Worm (Caenorhabditis elegans): ENCODE measurements around the gene K08D9.9.

DNA sequence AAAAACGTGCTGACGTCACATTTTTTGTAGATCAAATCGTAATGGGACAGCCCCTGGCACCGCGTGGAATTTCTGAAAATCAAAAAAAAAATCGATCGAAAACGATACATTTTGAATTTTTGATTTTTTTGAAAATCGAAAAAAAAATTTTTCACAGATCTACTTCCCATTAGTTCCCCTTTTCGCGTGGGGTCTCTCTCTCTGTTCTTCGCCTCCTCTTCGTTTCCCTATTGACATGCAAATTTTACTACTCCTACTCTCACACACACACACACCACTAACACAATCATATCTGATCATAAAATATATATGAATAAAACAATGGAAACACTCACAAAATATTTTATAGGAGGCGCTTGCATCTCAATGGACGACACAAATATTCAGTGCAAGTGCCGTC is 17.9 kb downstream of the K08D9.9 start:
- TF ChIP-seq dao-5 (tag; optimal IDR thresholded peaks at IDR 0.05) (no peak), him-1 (tag; optimal IDR thresholded peaks at IDR 0.05) (no peak), W03F9.2 (tag; optimal IDR thresholded peaks at IDR 0.05) (no peak)

All from whole organism, L4/young adult.